Worm (Caenorhabditis elegans): Measurements from ENCODE around the gene hach-1.

The hach-1 gene

ce11 chrIII:5591668-5592149 is 36.5 kb downstream of the hach-1 start, which contains the start of the genes ddx-15 and ucr-1 (continued):
- TF ChIP-seq F23B12.7 (tag; optimal IDR thresholded peaks at IDR 0.05; ENCODE audit: insufficient read depth) (peak; percentile 47), ZK185.1 (tag; optimal IDR thresholded peaks at IDR 0.05; ENCODE audit: poor library complexity, severe bottlenecking) (no peak), cebp-2 (GFP tag; IDR thresholded peaks at IDR 0.05) (no peak), zim-3 (tag; optimal IDR thresholded peaks at IDR 0.05) (no peak), snpc-1.1 (tag; optimal IDR thresholded peaks at IDR 0.05; ENCODE audit: insufficient read depth) (peak; percentile 8), nfya-1 (tag; optimal IDR thresholded peaks at IDR 0.05; ENCODE audit: borderline replicate concordance, insufficient read depth) (no peak), T26A5.8 (tag; optimal IDR thresholded peaks at IDR 0.05) (no peak), ceh-91 (GFP tag; IDR thresholded peaks at IDR 0.05) (peak; percentile 64), ceh-79 (tag; optimal IDR thresholded peaks at IDR 0.05) (no peak), lin-26 (GFP tag; IDR thresholded peaks at IDR 0.05) (no peak), tbp1 (GFP tag; optimal IDR thresholded peaks at IDR 0.05) (peak; percentile 40), C06A6.2 (GFP tag; conservative IDR thresholded peaks at IDR 0.05) (no peak), nhr-179 (tag; optimal IDR thresholded peaks at IDR 0.05) (no peak), xnd-1 (tag; optimal IDR thresholded peaks at IDR 0.05) (no peak), mcd-1 (GFP tag; IDR thresholded peaks at IDR 0.05) (peak; percentile 74), rec-8 (tag; optimal IDR thresholded peaks at IDR 0.05) (no peak), hmg-1.2 (GFP tag; IDR thresholded peaks at IDR 0.05) (peak; percentile 86), D2030.7 (GFP tag; IDR thresholded peaks at IDR 0.05) (peak; percentile 62), lin-35 (GFP tag; optimal IDR thresholded peaks at IDR 0.05) (peak in 1 of 3 experiments; percentile 36), sdz-38 (tag; optimal IDR thresholded peaks at IDR 0.05) (no peak), bed-2 (GFP tag; IDR thresholded peaks at IDR 0.05) (no peak), F22D6.2 (tag; optimal IDR thresholded peaks at IDR 0.05) (no peak), B0019.2 (GFP tag; conservative IDR thresholded peaks at IDR 0.05) (peak; percentile 52; the same call in 1 of the 2 replicates), dox-1 (GFP tag; IDR thresholded peaks at IDR 0.05) (peak; percentile 66), F33H1.4 (GFP tag; IDR thresholded peaks at IDR 0.05) (peak; percentile 96), die-1 (tag; optimal IDR thresholded peaks at IDR 0.05) (no peak), K12H6.12 (tag; optimal IDR thresholded peaks at IDR 0.05) (no peak), let-526 (GFP tag; IDR thresholded peaks at IDR 0.05) (no peak), cebp-1 (GFP tag; IDR thresholded peaks at IDR 0.05) (no peak), cebp-1 (tag; optimal IDR thresholded peaks at IDR 0.05) (peak; percentile 18), F49E8.2 (tag; optimal IDR thresholded peaks at IDR 0.05; ENCODE audit: insufficient read depth) (peak; percentile 21), Y95B8A.8 (GFP tag; IDR thresholded peaks at IDR 0.05) (no peak), zfh-2 (GFP tag; conservative IDR thresholded peaks at IDR 0.05) (no peak), hlh-26 (GFP tag; conservative IDR thresholded peaks at IDR 0.05) (no peak), snpc-4 (GFP tag; optimal IDR thresholded peaks at IDR 0.05) (no peak), snpc-4 (tag; optimal IDR thresholded peaks at IDR 0.05) (peak in 2 of 4 experiments; percentile 1 to 45), Y67H2A.10 (GFP tag; conservative IDR thresholded peaks at IDR 0.05) (no peak), gei-17 (GFP tag; optimal IDR thresholded peaks at IDR 0.05) (no peak), aptf-3 (GFP tag; IDR thresholded peaks at IDR 0.05) (no peak), hmg-20 (GFP tag; IDR thresholded peaks at IDR 0.05) (no peak), attf-3 (GFP tag; conservative IDR thresholded peaks at IDR 0.05) (peak; percentile 51; the same call in 1 of the 2 replicates), ceh-58 (GFP tag; IDR thresholded peaks at IDR 0.05) (no peak), egl-18 (GFP tag; IDR thresholded peaks at IDR 0.05) (no peak), lag-1 (GFP tag; IDR thresholded peaks at IDR 0.05) (no peak), rcor-1 (GFP tag; IDR thresholded peaks at IDR 0.05) (no peak), ztf-6 (GFP tag; IDR thresholded peaks at IDR 0.05) (no peak), Y53F4B.3 (GFP tag; IDR thresholded peaks at IDR 0.05) (no peak), ets-4 (GFP tag; optimal IDR thresholded peaks at IDR 0.05) (no peak)
